Worm (Caenorhabditis elegans): ENCODE results near the gene R12B2.2.

DNA sequence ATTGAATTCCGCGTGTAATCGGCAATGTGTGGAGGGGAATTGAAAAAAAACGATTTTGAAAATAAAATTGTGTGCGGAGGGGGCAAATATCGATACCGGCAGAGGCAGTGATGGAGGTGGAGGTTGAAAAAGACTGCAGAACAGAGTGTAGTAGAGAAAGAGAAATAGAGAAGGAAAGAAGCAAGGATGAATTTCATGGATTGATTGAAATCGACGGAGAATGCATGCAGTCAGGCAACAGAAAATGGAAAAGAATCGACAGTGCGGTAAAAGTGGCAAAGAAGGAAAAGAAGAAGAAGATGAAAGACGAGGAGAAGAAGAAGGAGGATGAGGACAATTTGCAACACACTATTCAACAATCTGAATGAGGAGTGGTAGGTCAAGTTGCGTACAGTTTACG, 30.0 kb downstream of the R12B2.2 start, which contains the start of gene W04D12.1:
- TF ChIP-seq him-1 (tag; optimal IDR thresholded peaks at IDR 0.05) (no peak), dao-5 (tag; optimal IDR thresholded peaks at IDR 0.05) (no peak)

All from whole organism, L4/young adult.